Worm (Caenorhabditis elegans): ENCODE results near the gene rpl-35.

DNA sequence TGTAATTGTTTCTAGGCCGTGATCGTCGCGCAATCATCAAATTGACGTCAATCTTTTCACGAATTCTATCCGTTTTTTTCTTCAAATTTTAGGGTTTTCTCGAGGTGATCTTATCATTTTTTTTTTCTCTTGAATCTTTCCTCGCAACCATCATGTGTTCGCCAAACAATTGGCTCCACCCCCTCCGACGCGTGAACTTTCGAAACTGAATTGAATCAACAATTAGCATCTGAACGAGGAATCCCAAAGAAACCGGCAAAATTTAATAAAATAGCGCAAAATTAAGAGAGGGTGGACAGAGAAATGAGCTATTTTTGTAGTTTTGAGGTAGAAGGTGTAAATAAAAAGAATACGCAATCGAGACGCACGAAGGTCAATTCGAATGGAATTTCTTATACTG, 17.8 kb downstream of the rpl-35 start:
- TF ChIP-seq pag-3 (tag; optimal IDR thresholded peaks at IDR 0.05; ENCODE audit: borderline replicate concordance, insufficient read depth) (no peak), elt-3 (tag; optimal IDR thresholded peaks at IDR 0.05) (peak in 1 of 6 experiments; percentile 73), unc-62 (GFP tag; optimal IDR thresholded peaks at IDR 0.05) (no peak), zag-1 (tag; optimal IDR thresholded peaks at IDR 0.05) (no peak), aha-1 (tag; optimal IDR thresholded peaks at IDR 0.05) (no peak), mdl-1 (tag; optimal IDR thresholded peaks at IDR 0.05) (no peak), lsy-2 (tag; optimal IDR thresholded peaks at IDR 0.05) (peak in 1 of 2 experiments; percentile 16), efl-1 (optimal IDR thresholded peaks at IDR 0.05) (no peak), efl-1 (GFP tag; optimal IDR thresholded peaks at IDR 0.05 in 1 of 2) (no peak), pqm-1 (tag; optimal IDR thresholded peaks at IDR 0.05) (no peak)

Measured in whole organism, L1 larva.